Fruit fly (Drosophila melanogaster): ENCODE measurements around the gene CG12502.

CG12502 gene

dm6 chr3L:832897-833857 lies 32.0 kb upstream of the CG12502 start, which contains the start of gene Sf3b3 (continued):
- TF ChIP-seq CG31388 (GFP tag; optimal IDR thresholded peaks at IDR 0.05) (no peak), Dip2 (GFP tag; IDR thresholded peaks at IDR 0.05) (no peak), CG4854 (GFP tag; optimal IDR thresholded peaks at IDR 0.05) (no peak), lab (GFP tag; optimal IDR thresholded peaks at IDR 0.05) (no peak), H15 (GFP tag; IDR thresholded peaks at IDR 0.05) (no peak), Hsf (GFP tag; optimal IDR thresholded peaks at IDR 0.05) (no peak), jing (GFP tag; optimal IDR thresholded peaks at IDR 0.05) (no peak), Awh (GFP tag; IDR thresholded peaks at IDR 0.05) (no peak), zen (tag; optimal IDR thresholded peaks at IDR 0.05) (peak; percentile 24), fru (optimal IDR thresholded peaks at IDR 0.05) (no peak), Hr3 (GFP tag; optimal IDR thresholded peaks at IDR 0.05) (no peak), CG13123 (GFP tag; optimal IDR thresholded peaks at IDR 0.05) (no peak), CG34224 (GFP tag; IDR thresholded peaks at IDR 0.05; ENCODE audit: partially characterized antibody) (peak; percentile 38), CG7786 (GFP tag; optimal IDR thresholded peaks at IDR 0.05) (no peak), ssp (GFP tag; IDR thresholded peaks at IDR 0.05) (peak; percentile 78), dimm (GFP tag; IDR thresholded peaks at IDR 0.05) (no peak), stwl (tag; optimal IDR thresholded peaks at IDR 0.05) (no peak), exex (tag; optimal IDR thresholded peaks at IDR 0.05) (no peak), CG12659 (GFP tag; optimal IDR thresholded peaks at IDR 0.05) (peak; percentile 14), CG11085 (GFP tag; IDR thresholded peaks at IDR 0.05) (no peak), tin (GFP tag; optimal IDR thresholded peaks at IDR 0.05) (no peak), CG4707 (GFP tag; optimal IDR thresholded peaks at IDR 0.05) (no peak), CG4730 (GFP tag; IDR thresholded peaks at IDR 0.05) (no peak), danr (GFP tag; IDR thresholded peaks at IDR 0.05) (no peak), nerfin-2 (GFP tag; IDR thresholded peaks at IDR 0.05; ENCODE audit: partially characterized antibody) (no peak), CG7928 (GFP tag; optimal IDR thresholded peaks at IDR 0.05) (no peak), CG11456 (GFP tag; IDR thresholded peaks at IDR 0.05) (0 out of 3 replicates have a peak, but pooled peaks have one; percentile 3), CG7372 (GFP tag; IDR thresholded peaks at IDR 0.05) (no peak), Trl (optimal IDR thresholded peaks at IDR 0.05) (no peak), Trl (GFP tag; optimal IDR thresholded peaks at IDR 0.05) (no peak), Oli (tag; optimal IDR thresholded peaks at IDR 0.05) (no peak), CG6254 (GFP tag; optimal IDR thresholded peaks at IDR 0.05) (no peak), ken (GFP tag; IDR thresholded peaks at IDR 0.05) (no peak), Atf-2 (GFP tag; optimal IDR thresholded peaks at IDR 0.05) (no peak), Eip74EF (GFP tag; optimal IDR thresholded peaks at IDR 0.05) (no peak), CG9437 (GFP tag; optimal IDR thresholded peaks at IDR 0.05) (no peak), ro (GFP tag; IDR thresholded peaks at IDR 0.05) (no peak), MTF-1 (GFP tag; optimal IDR thresholded peaks at IDR 0.05; ENCODE audit: borderline replicate concordance) (no peak), CG11723 (GFP tag; optimal IDR thresholded peaks at IDR 0.05) (no peak), kay (GFP tag; optimal IDR thresholded peaks at IDR 0.05) (no peak), crc (GFP tag; optimal IDR thresholded peaks at IDR 0.05) (no peak), CG4617 (GFP tag; optimal IDR thresholded peaks at IDR 0.05; ENCODE audit: borderline replicate concordance) (no peak), CHES-1-like (GFP tag; optimal IDR thresholded peaks at IDR 0.05) (no peak), Tbp (GFP tag; optimal IDR thresholded peaks at IDR 0.05) (no peak), CG10274 (GFP tag; optimal IDR thresholded peaks at IDR 0.05) (no peak), pan (optimal IDR thresholded peaks at IDR 0.05) (no peak), pan (GFP tag; optimal IDR thresholded peaks at IDR 0.05 in 1 of 2, IDR thresholded peaks at IDR 0.05 in 1 of 2) (peak in 1 of 2 experiments; percentile 6), Hr78 (GFP tag; optimal IDR thresholded peaks at IDR 0.05) (no peak), CG2129 (GFP tag; IDR thresholded peaks at IDR 0.05; ENCODE audit: partially characterized antibody) (peak; percentile 24; the same call in 1 of the 2 replicates)
